Worm (Caenorhabditis elegans): ENCODE results near the gene snr-1.

Gene snr-1

DNA sequence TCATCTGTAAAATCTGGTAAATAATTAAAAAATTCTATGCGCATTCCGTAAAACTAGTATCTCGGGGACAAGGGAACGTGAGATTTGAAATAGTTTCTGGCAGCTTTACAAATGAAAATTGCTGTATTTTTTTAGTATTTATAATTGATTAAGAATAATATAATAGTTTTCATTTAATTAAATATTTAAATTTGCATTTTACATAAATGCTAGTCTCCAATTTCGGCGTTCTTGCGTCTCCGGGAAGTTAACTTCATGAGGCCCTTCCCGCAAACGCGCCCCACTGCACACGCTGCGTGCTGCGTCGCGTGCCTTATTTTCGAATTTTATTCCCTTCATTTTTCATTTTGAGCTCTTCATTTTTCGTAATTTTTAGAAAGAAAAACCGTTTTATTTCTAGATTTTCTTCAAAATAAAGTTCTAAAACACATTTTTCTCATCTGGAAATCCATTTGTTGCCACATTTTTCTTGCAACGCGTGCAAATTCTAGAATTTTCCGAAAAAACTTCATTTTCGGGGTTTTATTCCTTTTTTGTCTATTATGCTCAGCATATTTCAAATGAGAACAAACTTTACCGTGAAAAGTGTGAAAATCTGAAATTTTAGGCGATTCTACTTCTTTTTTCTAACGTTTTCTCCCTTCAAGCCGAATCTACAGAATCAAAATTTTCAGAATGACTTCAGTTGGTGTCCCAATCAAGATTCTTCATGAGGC, at the start of gene snr-1, which contains the start of gene snx-13:
Gene snr-1, plus strand, starts transcription at position 666 of the 716 bp plus-strand sequence.
Gene snx-13, minus strand, starts transcription at position 55 of the 716 bp plus-strand sequence.
- peak; percentile 44 for TF ChIP-seq nhr-28 (tag; optimal IDR thresholded peaks at IDR 0.05)
- peak; percentile 64 for TF ChIP-seq Y48G9A.11 (GFP tag; IDR thresholded peaks at IDR 0.05)
- TF ChIP-seq nhr-42 (GFP tag; IDR thresholded peaks at IDR 0.05): no peak
- no peak for TF ChIP-seq skn-1 (tag; optimal IDR thresholded peaks at IDR 0.05)
- peak; percentile 79; the same call in 1 of the 2 replicates for TF ChIP-seq D1046.2 (GFP tag; IDR thresholded peaks at IDR 0.05)
- TF ChIP-seq hmg-1.1 (GFP tag; IDR thresholded peaks at IDR 0.05): peak; percentile 75
- TF ChIP-seq cey-2 (tag; optimal IDR thresholded peaks at IDR 0.05; ENCODE audit: borderline replicate concordance, insufficient read depth): no peak
- TF ChIP-seq sdz-12 (GFP tag; optimal IDR thresholded peaks at IDR 0.05): peak; percentile 89
- TF ChIP-seq hlh-30 (tag; optimal IDR thresholded peaks at IDR 0.05; ENCODE audit: insufficient read depth): peak; percentile 64
- peak; percentile 17 for TF ChIP-seq nhr-11 (tag; optimal IDR thresholded peaks at IDR 0.05)
- TF ChIP-seq ztf-11 (tag; optimal IDR thresholded peaks at IDR 0.05): no peak
- no peak for TF ChIP-seq snpc-4 (tag; optimal IDR thresholded peaks at IDR 0.05)
- no peak for TF ChIP-seq daf-19 (GFP tag; conservative IDR thresholded peaks at IDR 0.05)
- no peak for TF ChIP-seq nhr-237 (tag; optimal IDR thresholded peaks at IDR 0.05)
- no peak for TF ChIP-seq tra-1 (GFP tag; IDR thresholded peaks at IDR 0.05)
- TF ChIP-seq Y75B8A.6 (GFP tag; IDR thresholded peaks at IDR 0.05): no peak
- TF ChIP-seq dve-1 (tag; optimal IDR thresholded peaks at IDR 0.05; ENCODE audit: insufficient read depth): peak; percentile 48
- TF ChIP-seq T20F7.1 (GFP tag; optimal IDR thresholded peaks at IDR 0.05): peak; percentile 78
- peak; percentile 98 for TF ChIP-seq lin-38 (GFP tag; IDR thresholded peaks at IDR 0.05)
- TF ChIP-seq unc-62 (GFP tag; optimal IDR thresholded peaks at IDR 0.05 in 1 of 2): no peak
- TF ChIP-seq unc-62 (tag; optimal IDR thresholded peaks at IDR 0.05): no peak
- peak in 1 of 2 experiments; percentile 30 for TF ChIP-seq daf-16 (GFP tag; optimal IDR thresholded peaks at IDR 0.05)
- peak; percentile 39 for TF ChIP-seq daf-16 (tag; optimal IDR thresholded peaks at IDR 0.05)
- TF ChIP-seq snpc-1.2 (GFP tag; IDR thresholded peaks at IDR 0.05): peak; percentile 81
- peak; percentile 60; the same call in 1 of the 2 replicates for TF ChIP-seq pha-4 (GFP tag; IDR thresholded peaks at IDR 0.05)
- TF ChIP-seq pha-4 (tag; optimal IDR thresholded peaks at IDR 0.05): no peak
- TF ChIP-seq nhr-102 (tag; optimal IDR thresholded peaks at IDR 0.05): peak; percentile 38
- peak; percentile 82 for TF ChIP-seq mep-1 (tag; optimal IDR thresholded peaks at IDR 0.05)
- TF ChIP-seq set-16 (GFP tag; IDR thresholded peaks at IDR 0.05): 0 out of 2 replicates have a peak, but pooled peaks have one; percentile 13
- TF ChIP-seq F37D6.2 (tag; optimal IDR thresholded peaks at IDR 0.05): peak; percentile 69
- peak; percentile 86 for TF ChIP-seq fkh-10 (GFP tag; optimal IDR thresholded peaks at IDR 0.05)
- TF ChIP-seq arid-1 (GFP tag; conservative IDR thresholded peaks at IDR 0.05): peak; percentile 61; the same call in 1 of the 2 replicates
- no peak for TF ChIP-seq mxl-3 (GFP tag; optimal IDR thresholded peaks at IDR 0.05)
- TF ChIP-seq unc-130 (GFP tag; optimal IDR thresholded peaks at IDR 0.05): peak; percentile 90
- no peak for TF ChIP-seq ama-1 (optimal IDR thresholded peaks at IDR 0.05)
- peak; percentile 74; the same call in 1 of the 2 replicates for TF ChIP-seq ZK337.2 (GFP tag; IDR thresholded peaks at IDR 0.05)
- TF ChIP-seq zfp-2 (tag; optimal IDR thresholded peaks at IDR 0.05): peak; percentile 62
- no peak for TF ChIP-seq zfp-3 (GFP tag; conservative IDR thresholded peaks at IDR 0.05)
- TF ChIP-seq dmd-6 (GFP tag; IDR thresholded peaks at IDR 0.05): peak; percentile 49
- peak; percentile 3 for TF ChIP-seq F49E8.2 (tag; optimal IDR thresholded peaks at IDR 0.05; ENCODE audit: borderline replicate concordance)
- 0 out of 4 replicates have a peak, but pooled peaks of 1 of the 2 experiments have one; percentile 62 for TF ChIP-seq madf-5 (GFP tag; IDR thresholded peaks at IDR 0.05)
- peak; percentile 84 for TF ChIP-seq ceh-44 (GFP tag; IDR thresholded peaks at IDR 0.05)
- no peak for TF ChIP-seq zip-2 (tag; optimal IDR thresholded peaks at IDR 0.05)
- peak; percentile 70 for TF ChIP-seq rbr-2 (tag; optimal IDR thresholded peaks at IDR 0.05)
- no peak for TF ChIP-seq hlh-11 (tag; optimal IDR thresholded peaks at IDR 0.05)
- TF ChIP-seq aha-1 (tag): peak; percentile 97
- peak in 1 of 2 experiments; percentile 95 for TF ChIP-seq hif-1 (tag; optimal IDR thresholded peaks at IDR 0.05)
- TF ChIP-seq php-3 (GFP tag; IDR thresholded peaks at IDR 0.05): no peak
- no peak for TF ChIP-seq nhr-25 (tag; optimal IDR thresholded peaks at IDR 0.05; ENCODE audit: borderline replicate concordance, insufficient read depth)

All from whole organism, L4 larva.